Fruit fly (Drosophila melanogaster) whole organism, prepupa: Measurements from ENCODE around the gene CG11438.

Experiments
- Blimp-1 ChIP-seq: fragments of 200-800 bp; sonication (Bioruptor generic); optimal IDR thresholded peaks from 3 replicates; lab custom pipeline; 2017; ENCODE audit warnings: missing biosample characterization, missing genetic modification characterization, mild to moderate bottlenecking, moderate library complexity, missing genetic modification reagents
- CG10631 ChIP-seq: fragments of 200-800 bp; sonication (Bioruptor generic); optimal IDR thresholded peaks from 2 replicates; lab custom pipeline; 2016; ENCODE audit warnings: missing biosample characterization, missing genetic modification characterization
- CG11294 ChIP-seq: fragments of 200-800 bp; sonication (Bioruptor generic); IDR thresholded peaks from 2 replicates; pipeline ENCODE4 v1.3.6; 2022; ENCODE audit warnings: missing biosample characterization, missing genetic modification characterization
- CG11762 ChIP-seq: fragments of 200-800 bp; sonication (Bioruptor generic); optimal IDR thresholded peaks from 3 replicates; lab custom pipeline; 2016; ENCODE audit warnings: missing biosample characterization, missing genetic modification characterization; ENCODE audit not compliant: insufficient read depth
- CG15336 ChIP-seq: fragments of 200-800 bp; sonication (Bioruptor generic); IDR thresholded peaks from 2 replicates; pipeline ENCODE4 v1.3.6; 2022; ENCODE audit warnings: missing biosample characterization, missing genetic modification characterization
- CG3032 ChIP-seq: fragments of 200-800 bp; optimal IDR thresholded peaks from 2 replicates; lab custom pipeline; 2019; ENCODE audit warnings: missing biosample characterization, mild to moderate bottlenecking, missing genetic modification characterization, moderate library complexity
- CG32006 ChIP-seq: fragments of 200-800 bp; sonication (Bioruptor generic); optimal IDR thresholded peaks from 3 replicates; lab custom pipeline; 2017; ENCODE audit warnings: missing biosample characterization, mild to moderate bottlenecking, missing genetic modification characterization
- CG34406 ChIP-seq: fragments of 200-800 bp; sonication (Bioruptor generic); optimal IDR thresholded peaks from 3 replicates; lab custom pipeline; 2016; ENCODE audit warnings: missing biosample characterization, missing genetic modification characterization
- CG4318 ChIP-seq: fragments of 200-800 bp; sonication (Bioruptor generic); optimal IDR thresholded peaks from 3 replicates; lab custom pipeline; 2017; ENCODE audit warnings: missing biosample characterization, mild to moderate bottlenecking, missing genetic modification characterization
- CG6163 ChIP-seq: fragments of 200-800 bp; sonication (Bioruptor generic); IDR thresholded peaks from 3 replicates; pipeline ENCODE4 v1.3.6; 2022; ENCODE audit warnings: missing biosample characterization, missing genetic modification characterization
- CG6276 ChIP-seq: fragments of 200-800 bp; sonication (Bioruptor generic); optimal IDR thresholded peaks from 2 replicates; lab custom pipeline; 2017; ENCODE audit warnings: missing biosample characterization, mild to moderate bottlenecking, missing genetic modification characterization
- CG6792 ChIP-seq: fragments of 200-800 bp; sonication (Bioruptor generic); optimal IDR thresholded peaks from 3 replicates; lab custom pipeline; 2016; ENCODE audit warnings: missing biosample characterization, missing genetic modification characterization
- CG6854 ChIP-seq: fragments of 200-800 bp; sonication (Bioruptor generic); optimal IDR thresholded peaks from 2 replicates; lab custom pipeline; 2017; ENCODE audit warnings: missing biosample characterization, mild to moderate bottlenecking, missing genetic modification characterization
- CG8119 ChIP-seq: fragments of 200-800 bp; sonication (Bioruptor generic); IDR thresholded peaks from 3 replicates; pipeline ENCODE4 v1.3.6; 2022; ENCODE audit warnings: missing biosample characterization, missing genetic modification characterization
- CG8632 ChIP-seq: fragments of 200-800 bp; sonication (Bioruptor generic); optimal IDR thresholded peaks from 3 replicates; lab custom pipeline; 2016; ENCODE audit warnings: missing biosample characterization, missing genetic modification characterization
- Eip78C ChIP-seq: fragments of 200-800 bp; sonication (Bioruptor generic); peaks from one replicate; lab custom pipeline; 2016; ENCODE audit warnings: missing biosample characterization, missing genetic modification characterization
- Ets96B ChIP-seq: fragments of 200-800 bp; optimal IDR thresholded peaks from 2 replicates; lab custom pipeline; 2019; ENCODE audit warnings: missing biosample characterization, mild to moderate bottlenecking, missing genetic modification characterization, moderate library complexity
- Hr39 ChIP-seq: fragments of 200-800 bp; sonication (Bioruptor generic); optimal IDR thresholded peaks from 2 replicates; lab custom pipeline; 2016; ENCODE audit warnings: missing biosample characterization, missing genetic modification characterization
- Hr4 ChIP-seq: fragments of 200-800 bp; sonication (Bioruptor generic); optimal IDR thresholded peaks from 3 replicates; lab custom pipeline; 2016; ENCODE audit warnings: missing biosample characterization, missing genetic modification characterization
- OdsH ChIP-seq: fragments of 200-800 bp; sonication (Bioruptor generic); optimal IDR thresholded peaks from 3 replicates; lab custom pipeline; 2016; ENCODE audit warnings: missing biosample characterization, missing genetic modification characterization
- Smox ChIP-seq: fragments of 200-800 bp; sonication (Bioruptor generic); optimal IDR thresholded peaks from 3 replicates; lab custom pipeline; 2016; ENCODE audit warnings: missing biosample characterization, missing genetic modification characterization
- Sox102F ChIP-seq: fragments of 200-800 bp; sonication (Bioruptor generic); optimal IDR thresholded peaks from 2 replicates; lab custom pipeline; 2016; ENCODE audit warnings: missing biosample characterization, mild to moderate bottlenecking, missing genetic modification characterization
- Sox14 ChIP-seq: fragments of 200-800 bp; sonication (Bioruptor generic); optimal IDR thresholded peaks from 3 replicates; lab custom pipeline; 2016; ENCODE audit warnings: missing biosample characterization, missing genetic modification characterization
- achi ChIP-seq: fragments of 200-800 bp; sonication (Bioruptor generic); optimal IDR thresholded peaks from 3 replicates; lab custom pipeline; 2016; ENCODE audit warnings: missing biosample characterization, missing genetic modification characterization
- acj6 ChIP-seq: fragments of 200-800 bp; sonication (Bioruptor generic); optimal IDR thresholded peaks from 3 replicates; lab custom pipeline; 2016; ENCODE audit warnings: missing biosample characterization, missing genetic modification characterization
- dsx ChIP-seq: fragments of 200-800 bp; optimal IDR thresholded peaks from 3 replicates; lab custom pipeline; 2019; ENCODE audit warnings: missing biosample characterization, mild to moderate bottlenecking, missing genetic modification characterization, moderate library complexity; ENCODE audit not compliant: poor library complexity, severe bottlenecking
- eg ChIP-seq: fragments of 200-800 bp; sonication (Bioruptor generic); IDR thresholded peaks from 3 replicates; pipeline ENCODE4 v1.3.6; 2022; ENCODE audit warnings: missing biosample characterization, missing genetic modification characterization
- fkh ChIP-seq: fragments of 200-800 bp; sonication (Bioruptor generic); optimal IDR thresholded peaks from 3 replicates; lab custom pipeline; 2017; ENCODE audit warnings: missing biosample characterization, mild to moderate bottlenecking, missing genetic modification characterization, moderate library complexity
- pdm3 ChIP-seq: fragments of 200-800 bp; sonication (Bioruptor generic); optimal IDR thresholded peaks from 3 replicates; lab custom pipeline; 2016; ENCODE audit warnings: missing biosample characterization, missing genetic modification characterization
- salr ChIP-seq, 2 experiments: fragments of 200-800 bp; sonication (Bioruptor generic); optimal IDR thresholded peaks; 3 replicates each; lab custom pipeline; 2016 to 2018; ENCODE audit warnings: missing biosample characterization in 2 of 2, missing genetic modification characterization in 2 of 2, mild to moderate bottlenecking in 1 of 2
- spab ChIP-seq: fragments of 200-800 bp; sonication (Bioruptor generic); optimal IDR thresholded peaks from 2 replicates; lab custom pipeline; 2017; ENCODE audit warnings: missing biosample characterization, mild to moderate bottlenecking, missing genetic modification characterization, missing genetic modification reagents
- svp ChIP-seq: fragments of 200-800 bp; sonication (Bioruptor generic); peaks from one replicate; lab custom pipeline; 2016; ENCODE audit warnings: missing biosample characterization, missing genetic modification characterization
- vri ChIP-seq: fragments of 200-800 bp; sonication (Bioruptor generic); optimal IDR thresholded peaks from 3 replicates; lab custom pipeline; 2016; ENCODE audit warnings: missing biosample characterization, mild to moderate bottlenecking, missing genetic modification characterization

CG11438 gene

dm6 chr3L:22454368-22454767 is 11.1 kb upstream of the CG11438 start, which contains the start of gene CG11449:
TSS of gene CG11449 (plus strand) at chr3L:22454373.
- TF ChIP-seq CG3032 = no peak

dm6 chr3L:22455953-22456488 is 9.4 kb upstream of the CG11438 start:
- TF ChIP-seq CG6854 (no peak), salr (GFP tag; optimal IDR thresholded peaks at IDR 0.05; lab: Kevin White, UChicago) (no peak), dsx (GFP tag; lab: Kevin White, UChicago) (peak; percentile 96), Sox14 (GFP tag; lab: Kevin White, UChicago) (no peak), CG4318 (GFP tag; lab: Kevin White, UChicago) (no peak), Blimp-1 (no peak)

dm6 chr3L:22458271-22458670 is 7.1 kb upstream of the CG11438 start:
- TF ChIP-seq achi (GFP tag; lab: Kevin White, UChicago) = no peak
- TF ChIP-seq pdm3 (GFP tag; lab: Kevin White, UChicago) = no peak
- TF ChIP-seq CG11294 (GFP tag; lab: Robert Waterston, UW) = no peak
- TF ChIP-seq dsx (GFP tag; lab: Kevin White, UChicago) = no peak
- TF ChIP-seq CG4318 (GFP tag; lab: Kevin White, UChicago) = no peak
- TF ChIP-seq Hr39 (GFP tag; lab: Kevin White, UChicago) = no peak
- no peak for TF ChIP-seq spab (GFP tag; lab: Kevin White, UChicago)
- TF ChIP-seq vri (GFP tag; lab: Kevin White, UChicago) = peak; percentile 51
- TF ChIP-seq, all 60 proteins: peak for 1

- TF ChIP-seq CG6276 (GFP tag; lab: Kevin White, UChicago) (no peak), CG11762 (GFP tag; lab: Kevin White, UChicago) (no peak), Ets96B (tag; lab: Kevin White, UChicago) (no peak), CG6792 (no peak), Eip78C (GFP tag; lab: Kevin White, UChicago) (peak; percentile 54), Smox (GFP tag; lab: Kevin White, UChicago) (no peak), vri (GFP tag; lab: Kevin White, UChicago) (peak; percentile 12), Hr39 (GFP tag; lab: Kevin White, UChicago) (no peak), svp (peak; percentile 79), CG34406 (GFP tag; lab: Kevin White, UChicago) (no peak), fkh (GFP tag; lab: Kevin White, UChicago) (peak; percentile 46), Sox14 (GFP tag; lab: Kevin White, UChicago) (no peak), eg (GFP tag; lab: Robert Waterston, UW) (no peak)
Observed at dm6 chr3L:22458898-22459524, 6.4 kb upstream of the CG11438 start.

- TF ChIP-seq svp (peak; percentile 96), CG32006 (GFP tag; lab: Kevin White, UChicago) (no peak)
Observed at dm6 chr3L:22460428-22460827, 5.0 kb upstream of the CG11438 start.

- TF ChIP-seq CG32006 (GFP tag; lab: Kevin White, UChicago) = peak; percentile 36
- peak; percentile 61 for TF ChIP-seq Eip78C (GFP tag; lab: Kevin White, UChicago)
- TF ChIP-seq OdsH (GFP tag; lab: Kevin White, UChicago) = peak; percentile 34
- TF ChIP-seq CG10631 = peak; percentile 9
- TF ChIP-seq svp = peak; percentile 63
- TF ChIP-seq Sox14 (GFP tag; lab: Kevin White, UChicago) = peak; percentile 18
- TF ChIP-seq CG8632 (GFP tag; lab: Kevin White, UChicago) = peak; percentile 27
- TF ChIP-seq CG4318 (GFP tag; lab: Kevin White, UChicago) = no peak
- peak; percentile 31; the same call in 1 of the 2 replicates for TF ChIP-seq CG15336
- TF ChIP-seq dsx (GFP tag; lab: Kevin White, UChicago) = peak; percentile 77
- TF ChIP-seq CG6163 (GFP tag; lab: Robert Waterston, UW) = peak; percentile 47; the same call in 1 of the 3 replicates
- TF ChIP-seq CG34406 (GFP tag; lab: Kevin White, UChicago) = peak; percentile 12
- TF ChIP-seq achi (GFP tag; lab: Kevin White, UChicago) = peak; percentile 5
- no peak for TF ChIP-seq CG6276 (GFP tag; lab: Kevin White, UChicago)
- peak; percentile 41 for TF ChIP-seq fkh (GFP tag; lab: Kevin White, UChicago)
- no peak for TF ChIP-seq Sox102F (GFP tag; lab: Kevin White, UChicago)
- TF ChIP-seq acj6 (GFP tag; lab: Kevin White, UChicago) = peak; percentile 13
- no peak for TF ChIP-seq Blimp-1
- peak; percentile 42 for TF ChIP-seq Ets96B (tag; lab: Kevin White, UChicago)
- TF ChIP-seq CG8119 = 0 out of 3 replicates have a peak, but pooled peaks have one; percentile 24
- peak in 1 of 2 experiments; percentile 9 for TF ChIP-seq salr (GFP tag; optimal IDR thresholded peaks at IDR 0.05; lab: Kevin White, UChicago)
- no peak for TF ChIP-seq Hr4
Observed at dm6 chr3L:22460918-22461634, 4.3 kb upstream of the CG11438 start, which contains the start of gene laza. TSS of gene laza (minus strand) at chr3L:22461131.
